Fruit fly (Drosophila melanogaster) whole organism, embryonic: ENCODE data around the gene Or82a.

Source experiments
- Abd-B ChIP-seq: fragments of 200-800 bp; sonication (Bioruptor generic); optimal IDR thresholded peaks from 2 replicates; lab custom pipeline; 2018; ENCODE audit warnings: missing biosample characterization, mild to moderate bottlenecking, missing genetic modification characterization, moderate library complexity
- Antp ChIP-seq: fragments of 200-800 bp; sonication (Bioruptor generic); optimal IDR thresholded peaks from 3 replicates; lab custom pipeline; 2016; ENCODE audit warnings: missing biosample characterization, missing genetic modification characterization
- Bdp1 ChIP-seq: fragments of 200-800 bp; sonication (Bioruptor generic); optimal IDR thresholded peaks from 3 replicates; lab custom pipeline; 2016; ENCODE audit warnings: missing biosample characterization, missing genetic modification characterization
- CG10147 ChIP-seq: fragments of 200-800 bp; sonication (Bioruptor generic); optimal IDR thresholded peaks from 2 replicates; lab custom pipeline; 2019; ENCODE audit warnings: missing biosample characterization, mild to moderate bottlenecking, missing genetic modification characterization, moderate library complexity
- CG12155 ChIP-seq: fragments of 200-800 bp; sonication (Bioruptor generic); optimal IDR thresholded peaks from 3 replicates; lab custom pipeline; 2016; ENCODE audit warnings: missing biosample characterization, missing genetic modification characterization
- CG13624 ChIP-seq: fragments of 200-800 bp; sonication (Bioruptor generic); optimal IDR thresholded peaks from 2 replicates; lab custom pipeline; 2016; ENCODE audit warnings: missing biosample characterization, missing genetic modification characterization
- CG14014 ChIP-seq: fragments of 200-800 bp; sonication (Bioruptor generic); IDR thresholded peaks from 2 replicates; pipeline ENCODE4 v1.3.6; 2022; ENCODE audit warnings: missing biosample characterization, missing genetic modification characterization
- CG14667 ChIP-seq: fragments of 200-800 bp; sonication (Bioruptor generic); IDR thresholded peaks from 2 replicates; pipeline ENCODE4 v1.3.6; 2022; ENCODE audit warnings: missing biosample characterization, missing genetic modification characterization
- CG15011 ChIP-seq: fragments of 200-800 bp; sonication (Bioruptor generic); optimal IDR thresholded peaks from 3 replicates; lab custom pipeline; 2018; ENCODE audit warnings: missing biosample characterization, mild to moderate bottlenecking, missing genetic modification characterization
- CG15601 ChIP-seq: fragments of 200-800 bp; sonication (Bioruptor generic); optimal IDR thresholded peaks from 3 replicates; lab custom pipeline; 2019; ENCODE audit warnings: missing biosample characterization, mild to moderate bottlenecking, missing genetic modification characterization, moderate library complexity
- CG2202 ChIP-seq: fragments of 200-800 bp; sonication (Bioruptor generic); optimal IDR thresholded peaks from 2 replicates; lab custom pipeline; 2018; ENCODE audit warnings: missing biosample characterization, mild to moderate bottlenecking, missing genetic modification characterization
- CG2712 ChIP-seq: fragments of 200-800 bp; optimal IDR thresholded peaks from 3 replicates; lab custom pipeline; 2019; ENCODE audit warnings: missing biosample characterization, mild to moderate bottlenecking, missing genetic modification characterization, moderate library complexity
- CG30403 ChIP-seq: fragments of 200-800 bp; sonication (Bioruptor generic); optimal IDR thresholded peaks from 3 replicates; lab custom pipeline; 2016; ENCODE audit warnings: missing biosample characterization, missing genetic modification characterization
- CG31365 ChIP-seq: fragments of 200-800 bp; sonication (Bioruptor generic); optimal IDR thresholded peaks from 2 replicates; lab custom pipeline; 2018; ENCODE audit warnings: missing biosample characterization, mild to moderate bottlenecking, missing genetic modification characterization
- CG32772 ChIP-seq: fragments of 200-800 bp; sonication (Bioruptor generic); IDR thresholded peaks from 2 replicates; pipeline ENCODE4 v1.3.6; 2022; ENCODE audit warnings: missing biosample characterization, missing genetic modification characterization
- CG3726 ChIP-seq: fragments of 200-800 bp; sonication (Bioruptor generic); IDR thresholded peaks from 3 replicates; pipeline ENCODE4, ENCODE4 v1.3.6; 2022; ENCODE audit warnings: missing biosample characterization, missing genetic modification characterization
- CG4328 ChIP-seq: fragments of 200-800 bp; sonication (Bioruptor generic); optimal IDR thresholded peaks from 3 replicates; lab custom pipeline; 2017; ENCODE audit warnings: missing biosample characterization, missing genetic modification reagents, missing genetic modification characterization
- CG4360 ChIP-seq: fragments of 200-800 bp; sonication (Bioruptor generic); IDR thresholded peaks from 2 replicates; pipeline ENCODE4 v1.3.6; 2022; ENCODE audit warnings: missing biosample characterization, missing genetic modification characterization
- CG4707 ChIP-seq: fragments of 200-800 bp; sonication (Bioruptor generic); optimal IDR thresholded peaks from 2 replicates; lab custom pipeline; 2018; ENCODE audit warnings: missing biosample characterization, mild to moderate bottlenecking, missing genetic modification characterization, moderate library complexity
- CG5180 ChIP-seq: fragments of 200-800 bp; sonication (Bioruptor generic); optimal IDR thresholded peaks from 3 replicates; lab custom pipeline; 2017; ENCODE audit warnings: missing biosample characterization, missing genetic modification characterization, mild to moderate bottlenecking, moderate library complexity, missing genetic modification reagents
- CG6654 ChIP-seq: fragments of 200-800 bp; sonication (Bioruptor generic); optimal IDR thresholded peaks from 2 replicates; lab custom pipeline; 2017; ENCODE audit warnings: missing biosample characterization, mild to moderate bottlenecking, missing genetic modification characterization
- CG6683 ChIP-seq: fragments of 200-800 bp; sonication (Bioruptor generic); optimal IDR thresholded peaks from 2 replicates; lab custom pipeline; 2017; ENCODE audit warnings: missing biosample characterization, mild to moderate bottlenecking, missing genetic modification characterization, missing genetic modification reagents
- CG6689 ChIP-seq: fragments of 200-800 bp; sonication (Bioruptor generic); IDR thresholded peaks from 2 replicates; pipeline ENCODE4 v1.3.6; 2022; ENCODE audit warnings: missing biosample characterization, missing genetic modification characterization
- CG6765 ChIP-seq: fragments of 200-800 bp; sonication (Bioruptor generic); optimal IDR thresholded peaks from 3 replicates; lab custom pipeline; 2017; ENCODE audit warnings: missing biosample characterization, mild to moderate bottlenecking, missing genetic modification characterization
- CG6813 ChIP-seq: fragments of 200-800 bp; sonication (Bioruptor generic); optimal IDR thresholded peaks from 2 replicates; lab custom pipeline; 2017; ENCODE audit warnings: missing biosample characterization, missing genetic modification characterization, mild to moderate bottlenecking, moderate library complexity, missing genetic modification reagents
- CG7786 ChIP-seq: fragments of 200-800 bp; sonication (Bioruptor generic); optimal IDR thresholded peaks from 2 replicates; lab custom pipeline; 2016; ENCODE audit warnings: missing biosample characterization, missing genetic modification characterization
- CG8478 ChIP-seq: fragments of >200 bp; optimal IDR thresholded peaks from 2 replicates; lab custom pipeline; 2018
- CG8924 ChIP-seq: fragments of 200-800 bp; optimal IDR thresholded peaks from 3 replicates; lab custom pipeline; 2019; ENCODE audit warnings: missing biosample characterization, mild to moderate bottlenecking, missing genetic modification characterization, moderate library complexity
- CG9727 ChIP-seq: fragments of 200-800 bp; sonication (Bioruptor generic); optimal IDR thresholded peaks from 3 replicates; lab custom pipeline; 2017; ENCODE audit warnings: missing biosample characterization, mild to moderate bottlenecking, missing genetic modification characterization
- CG9797 ChIP-seq: fragments of 200-800 bp; sonication (Bioruptor generic); optimal IDR thresholded peaks from 3 replicates; lab custom pipeline; 2018; ENCODE audit warnings: missing biosample characterization, mild to moderate bottlenecking, missing genetic modification characterization
- Deaf1 ChIP-seq: fragments of 200-800 bp; optimal IDR thresholded peaks from 3 replicates; lab custom pipeline; 2019; ENCODE audit warnings: missing biosample characterization, mild to moderate bottlenecking, missing genetic modification characterization, moderate library complexity
- Dip3 ChIP-seq: fragments of 200-800 bp; sonication (Bioruptor generic); optimal IDR thresholded peaks from 3 replicates; lab custom pipeline; 2016; ENCODE audit warnings: missing biosample characterization, missing genetic modification characterization
- Doc2 ChIP-seq: fragments of 200-800 bp; sonication (Bioruptor generic); IDR thresholded peaks from 2 replicates; pipeline ENCODE4 v1.3.6; 2022; ENCODE audit warnings: missing biosample characterization, missing genetic modification characterization
- Doc3 ChIP-seq: fragments of 200-800 bp; sonication (Bioruptor generic); IDR thresholded peaks from 3 replicates; pipeline ENCODE4 v1.3.6; 2022; ENCODE audit warnings: missing biosample characterization, missing genetic modification characterization; ENCODE audit not compliant: partially characterized antibody
- Fer2 ChIP-seq: fragments of 200-800 bp; sonication (Bioruptor generic); optimal IDR thresholded peaks from 2 replicates; lab custom pipeline; 2018; ENCODE audit warnings: missing biosample characterization, mild to moderate bottlenecking, missing genetic modification characterization, moderate library complexity
- Nf-YB ChIP-seq: fragments of 200-800 bp; sonication (Bioruptor generic); optimal IDR thresholded peaks from 3 replicates; lab custom pipeline; 2019; ENCODE audit warnings: missing biosample characterization, mild to moderate bottlenecking, missing genetic modification characterization, moderate library complexity
- Sry-β ChIP-seq: fragments of 200-800 bp; sonication (Bioruptor generic); optimal IDR thresholded peaks from 2 replicates; lab custom pipeline; 2018; ENCODE audit warnings: missing biosample characterization, mild to moderate bottlenecking, missing genetic modification characterization, moderate library complexity
- cas ChIP-seq: fragments of 200-800 bp; sonication (Bioruptor generic); IDR thresholded peaks from 2 replicates; pipeline ENCODE4 v1.3.6; 2022; ENCODE audit warnings: missing biosample characterization, missing genetic modification characterization
- crc ChIP-seq: fragments of 200-800 bp; sonication (Bioruptor generic); optimal IDR thresholded peaks from 2 replicates; lab custom pipeline; 2016; ENCODE audit warnings: missing biosample characterization, missing genetic modification characterization
- fd3F ChIP-seq: fragments of 200-800 bp; sonication (Bioruptor generic); optimal IDR thresholded peaks from 2 replicates; lab custom pipeline; 2018; ENCODE audit warnings: missing biosample characterization, mild to moderate bottlenecking, missing genetic modification characterization, moderate library complexity
- ftz-f1 ChIP-seq: fragments of 200-800 bp; sonication (Bioruptor generic); optimal IDR thresholded peaks from 2 replicates; lab custom pipeline; 2016; ENCODE audit warnings: missing biosample characterization, missing genetic modification characterization
- gro ChIP-seq: fragments of 200-800 bp; sonication (Bioruptor generic); optimal IDR thresholded peaks from 2 replicates; lab custom pipeline; 2016; ENCODE audit warnings: missing biosample characterization, missing genetic modification characterization
- her ChIP-seq: fragments of 200-800 bp; sonication (Bioruptor generic); optimal IDR thresholded peaks from 2 replicates; lab custom pipeline; 2016; ENCODE audit warnings: missing biosample characterization, missing genetic modification characterization
- insv ChIP-seq, 2 experiments: fragments of 200-800 bp; sonication (Bioruptor generic); optimal IDR thresholded peaks; 3 replicates each; lab custom pipeline; 2016 to 2018; ENCODE audit warnings: missing biosample characterization in 2 of 2, missing genetic modification characterization in 2 of 2
- nmo ChIP-seq: fragments of 200-800 bp; sonication (Bioruptor generic); optimal IDR thresholded peaks from 2 replicates; lab custom pipeline; 2018; ENCODE audit warnings: missing biosample characterization, mild to moderate bottlenecking, missing genetic modification characterization, moderate library complexity
- pzg ChIP-seq: fragments of 200-800 bp; sonication (Bioruptor generic); optimal IDR thresholded peaks from 3 replicates; lab custom pipeline; 2018; ENCODE audit warnings: missing biosample characterization, mild to moderate bottlenecking, missing genetic modification characterization, moderate library complexity
- rib ChIP-seq: fragments of 200-800 bp; sonication (Bioruptor generic); IDR thresholded peaks from 2 replicates; pipeline ENCODE4 v1.3.6; 2022; ENCODE audit warnings: missing biosample characterization, missing genetic modification characterization
- run ChIP-seq: fragments of 200-800 bp; sonication (Bioruptor generic); optimal IDR thresholded peaks from 3 replicates; lab custom pipeline; 2018; ENCODE audit warnings: missing biosample characterization, mild to moderate bottlenecking, missing genetic modification characterization
- tio ChIP-seq: fragments of 200-800 bp; sonication (Bioruptor generic); optimal IDR thresholded peaks from 2 replicates; lab custom pipeline; 2017; ENCODE audit warnings: missing biosample characterization, missing genetic modification characterization, inconsistent platforms
- tup ChIP-seq: fragments of 200-800 bp; sonication (Bioruptor generic); optimal IDR thresholded peaks from 2 replicates; lab custom pipeline; 2016; ENCODE audit warnings: missing biosample characterization, mild to moderate bottlenecking, missing genetic modification characterization, moderate library complexity

Or82a gene

DNA sequence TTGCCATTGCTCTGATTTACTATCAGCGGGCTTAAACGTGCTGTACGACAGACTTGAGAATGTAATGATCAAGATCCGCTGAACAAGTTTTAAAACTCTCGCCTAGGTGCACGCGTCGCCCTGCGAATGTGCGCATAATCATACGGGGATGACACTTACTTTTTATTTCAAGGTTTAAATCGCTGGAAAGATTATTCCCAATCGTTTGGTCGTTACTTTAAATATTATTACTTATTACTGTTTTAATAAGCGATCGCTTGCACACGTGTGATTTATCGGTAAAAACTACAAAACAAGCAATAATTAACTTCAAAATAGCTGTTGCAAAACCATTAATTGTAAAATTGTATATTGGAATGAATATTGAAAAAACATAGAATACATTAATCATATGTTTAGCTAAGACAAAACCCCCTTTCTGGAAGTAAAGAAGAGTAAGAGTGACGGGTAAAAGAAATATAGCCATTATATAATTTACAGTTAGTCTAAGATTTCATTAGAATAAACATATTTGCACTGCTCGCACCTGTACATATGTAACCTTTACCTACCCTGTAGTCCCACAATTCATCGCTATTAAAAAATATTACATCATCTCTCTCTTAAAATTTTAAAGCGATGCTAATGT lies 27.5 kb upstream of the Or82a start, which contains the start of gene DhpD (continued):
- TF ChIP-seq CG9797 (GFP tag; lab: Kevin White, UChicago) (no peak), CG6813 (GFP tag; lab: Kevin White, UChicago) (peak; percentile 56), Deaf1 (tag; lab: Kevin White, UChicago) (no peak), ftz-f1 (GFP tag; lab: Kevin White, UChicago) (peak; percentile 91), gro (peak; percentile 29), Antp (GFP tag; lab: Kevin White, UChicago) (peak; percentile 50), crc (GFP tag; lab: Kevin White, UChicago) (no peak), insv (GFP tag; optimal IDR thresholded peaks at IDR 0.05; lab: Kevin White, UChicago) (no peak), Nf-YB (GFP tag; lab: Kevin White, UChicago) (no peak), CG8478 (no peak), CG14667 (GFP tag; lab: Robert Waterston, UW) (peak; percentile 54), CG2202 (tag; lab: Kevin White, UChicago) (no peak), Dip3 (GFP tag; lab: Kevin White, UChicago) (peak; percentile 73), CG9727 (peak; percentile 49), CG32772 (GFP tag; lab: Robert Waterston, UW) (peak; percentile 39), Doc2 (GFP tag; lab: Robert Waterston, UW) (no peak), CG2712 (tag; lab: Kevin White, UChicago) (peak; percentile 79), CG5180 (GFP tag; lab: Kevin White, UChicago) (no peak), Bdp1 (GFP tag; lab: Kevin White, UChicago) (no peak), CG4328 (GFP tag; lab: Kevin White, UChicago) (peak; percentile 66), Doc3 (no peak), CG6689 (GFP tag; lab: Robert Waterston, UW) (peak; percentile 63), CG31365 (no peak), tup (no peak), CG4707 (GFP tag; lab: Kevin White, UChicago) (no peak), fd3F (GFP tag; lab: Kevin White, UChicago) (peak; percentile 55), CG14014 (peak; percentile 54), CG7786 (peak; percentile 63), CG4360 (GFP tag; lab: Robert Waterston, UW) (no peak), CG30403 (GFP tag; lab: Kevin White, UChicago) (peak; percentile 75), CG6765 (GFP tag; lab: Kevin White, UChicago) (peak; percentile 44), CG13624 (peak; percentile 51), Abd-B (GFP tag; lab: Kevin White, UChicago) (no peak), CG3726 (GFP tag; lab: Robert Waterston, UW) (no peak), run (tag; lab: Kevin White, UChicago) (no peak), pzg (GFP tag; lab: Kevin White, UChicago) (peak; percentile 37), CG15011 (GFP tag; lab: Kevin White, UChicago) (peak; percentile 51), CG12155 (GFP tag; lab: Kevin White, UChicago) (peak; percentile 63), CG6683 (peak; percentile 10), CG10147 (GFP tag; lab: Kevin White, UChicago) (peak; percentile 99), CG15601 (tag; lab: Kevin White, UChicago) (no peak), tio (GFP tag; lab: Kevin White, UChicago) (peak; percentile 49), CG6654 (GFP tag; lab: Kevin White, UChicago) (peak; percentile 39), CG8924 (tag; lab: Kevin White, UChicago) (no peak), rib (GFP tag; lab: Robert Waterston, UW) (no peak), nmo (GFP tag; lab: Kevin White, UChicago) (peak; percentile 66), her (GFP tag; lab: Kevin White, UChicago) (peak; percentile 28), Fer2 (tag; lab: Kevin White, UChicago) (peak; percentile 53), cas (GFP tag; lab: Robert Waterston, UW) (peak; percentile 71), Sry-β (GFP tag; lab: Kevin White, UChicago) (no peak)
